Worm (Caenorhabditis elegans): ENCODE results near the gene acs-1.

- no peak for TF ChIP-seq lin-11 (tag; optimal IDR thresholded peaks at IDR 0.05)
- no peak for TF ChIP-seq nhr-11 (tag; optimal IDR thresholded peaks at IDR 0.05)
- TF ChIP-seq unc-55 (GFP tag; optimal IDR thresholded peaks at IDR 0.05): no peak
- TF ChIP-seq rnt-1 (tag; optimal IDR thresholded peaks at IDR 0.05): no peak
- TF ChIP-seq zip-5 (tag; optimal IDR thresholded peaks at IDR 0.05): no peak
Measured at ce11 chrV:6533030-6533429, 8.2 kb downstream of the acs-1 start, which contains the start of gene hpo-26.
